Fruit fly (Drosophila melanogaster) whole organism, embryonic: ENCODE results near the gene Wwox.

Experiments
- Atf6 ChIP-seq: fragments of 200-800 bp; sonication (Bioruptor generic); IDR thresholded peaks from 2 replicates; pipeline ENCODE4 v1.3.6; 2022; ENCODE audit warnings: missing biosample characterization, missing genetic modification characterization
- Blimp-1 ChIP-seq: fragments of 200-800 bp; sonication (Bioruptor generic); optimal IDR thresholded peaks from 3 replicates; lab custom pipeline; 2018; ENCODE audit warnings: missing biosample characterization, missing genetic modification characterization, mild to moderate bottlenecking, moderate library complexity, missing genetic modification reagents
- CG11085 ChIP-seq: fragments of 200-800 bp; sonication (Bioruptor generic); IDR thresholded peaks from 2 replicates; pipeline ENCODE4 v1.3.6; 2022; ENCODE audit warnings: missing biosample characterization, missing genetic modification characterization
- CG12659 ChIP-seq: fragments of 200-800 bp; sonication (Bioruptor generic); optimal IDR thresholded peaks from 3 replicates; lab custom pipeline; 2017; ENCODE audit warnings: mild to moderate bottlenecking, missing biosample characterization, missing genetic modification reagents, missing genetic modification characterization
- CG12744 ChIP-seq: fragments of 200-800 bp; sonication (Bioruptor generic); optimal IDR thresholded peaks from 2 replicates; lab custom pipeline; 2016; ENCODE audit warnings: missing biosample characterization, missing genetic modification characterization
- CG13123 ChIP-seq: fragments of 200-800 bp; sonication (Bioruptor generic); optimal IDR thresholded peaks from 2 replicates; lab custom pipeline; 2016; ENCODE audit warnings: missing biosample characterization, missing genetic modification characterization
- CG16779 ChIP-seq: fragments of 200-800 bp; sonication (Bioruptor generic); IDR thresholded peaks from 2 replicates; pipeline ENCODE4 v1.3.6; 2022; ENCODE audit warnings: missing biosample characterization, missing genetic modification characterization
- CG16863 ChIP-seq: fragments of 200-800 bp; sonication (Bioruptor generic); optimal IDR thresholded peaks from 3 replicates; lab custom pipeline; 2016; ENCODE audit warnings: missing biosample characterization, missing genetic modification characterization
- CG17568 ChIP-seq: fragments of 200-800 bp; sonication (Bioruptor generic); optimal IDR thresholded peaks from 2 replicates; lab custom pipeline; 2018; ENCODE audit warnings: missing biosample characterization, mild to moderate bottlenecking, missing genetic modification characterization, moderate library complexity
- CG2889 ChIP-seq: fragments of 200-800 bp; sonication (Bioruptor generic); IDR thresholded peaks from 3 replicates; pipeline ENCODE4 v1.3.6; 2022; ENCODE audit warnings: missing biosample characterization, missing genetic modification characterization
- CG32767 ChIP-seq: fragments of 200-800 bp; sonication (Bioruptor generic); IDR thresholded peaks from 2 replicates; pipeline ENCODE4 v1.3.6; 2022; ENCODE audit warnings: missing biosample characterization, missing genetic modification characterization
- CG3407 ChIP-seq: fragments of 200-800 bp; sonication (Bioruptor generic); optimal IDR thresholded peaks from 2 replicates; lab custom pipeline; 2018; ENCODE audit warnings: missing biosample characterization, mild to moderate bottlenecking, missing genetic modification characterization
- CG8924 ChIP-seq: fragments of 200-800 bp; optimal IDR thresholded peaks from 3 replicates; lab custom pipeline; 2019; ENCODE audit warnings: missing biosample characterization, mild to moderate bottlenecking, missing genetic modification characterization, moderate library complexity
- CG9437 ChIP-seq: fragments of 200-800 bp; sonication (Bioruptor generic); optimal IDR thresholded peaks from 2 replicates; lab custom pipeline; 2018; ENCODE audit warnings: missing biosample characterization, mild to moderate bottlenecking, missing genetic modification characterization
- CG9609 ChIP-seq: fragments of 200-800 bp; sonication (Bioruptor generic); optimal IDR thresholded peaks from 3 replicates; lab custom pipeline; 2016; ENCODE audit warnings: missing biosample characterization, missing genetic modification characterization
- D19A ChIP-seq: fragments of 200-800 bp; optimal IDR thresholded peaks from 3 replicates; lab custom pipeline; 2019; ENCODE audit warnings: missing biosample characterization, mild to moderate bottlenecking, missing genetic modification characterization, moderate library complexity
- Deaf1 ChIP-seq: fragments of 200-800 bp; optimal IDR thresholded peaks from 3 replicates; lab custom pipeline; 2019; ENCODE audit warnings: missing biosample characterization, mild to moderate bottlenecking, missing genetic modification characterization, moderate library complexity
- Dip3 ChIP-seq: fragments of 200-800 bp; sonication (Bioruptor generic); optimal IDR thresholded peaks from 3 replicates; lab custom pipeline; 2016; ENCODE audit warnings: missing biosample characterization, missing genetic modification characterization
- Fer1 ChIP-seq: fragments of 200-800 bp; sonication (Bioruptor generic); optimal IDR thresholded peaks from 2 replicates; lab custom pipeline; 2017; ENCODE audit warnings: missing biosample characterization, mild to moderate bottlenecking, missing genetic modification characterization
- HLH3B ChIP-seq: fragments of 200-800 bp; sonication (Bioruptor generic); IDR thresholded peaks from 2 replicates; pipeline ENCODE4 v1.3.6; 2022; ENCODE audit warnings: missing biosample characterization, missing genetic modification characterization
- HmgD ChIP-seq: fragments of 200-800 bp; sonication (Bioruptor generic); optimal IDR thresholded peaks from 3 replicates; lab custom pipeline; 2016; ENCODE audit warnings: missing biosample characterization, missing genetic modification characterization
- Kr ChIP-seq: fragments of 200-800 bp; sonication (Bioruptor generic); optimal IDR thresholded peaks from 2 replicates; lab custom pipeline; 2017; ENCODE audit warnings: missing biosample characterization, mild to moderate bottlenecking, missing genetic modification characterization
- Lim3 ChIP-seq: fragments of 200-800 bp; sonication (Bioruptor generic); IDR thresholded peaks from 2 replicates; pipeline ENCODE4 v1.3.6; 2022; ENCODE audit warnings: missing biosample characterization, missing genetic modification characterization
- Lpt ChIP-seq: fragments of >200 bp; optimal IDR thresholded peaks from 2 replicates; lab custom pipeline; 2018; ENCODE audit warnings: missing biosample characterization, missing genetic modification characterization
- Mad ChIP-seq: fragments of 200-800 bp; sonication (Bioruptor generic); optimal IDR thresholded peaks from 2 replicates; lab custom pipeline; 2016; ENCODE audit warnings: missing biosample characterization, missing genetic modification characterization
- Nf-YA ChIP-seq: fragments of 200-800 bp; sonication (Bioruptor generic); IDR thresholded peaks from 2 replicates; pipeline ENCODE4 v1.3.6; 2022; ENCODE audit warnings: missing biosample characterization, missing genetic modification characterization
- Optix ChIP-seq: fragments of 200-800 bp; sonication (Bioruptor generic); IDR thresholded peaks from 3 replicates; pipeline ENCODE4 v1.3.6; 2022; ENCODE audit warnings: missing biosample characterization, missing genetic modification characterization
- PHDP ChIP-seq: fragments of 200-800 bp; sonication (Bioruptor generic); optimal IDR thresholded peaks from 3 replicates; lab custom pipeline; 2018; ENCODE audit warnings: missing biosample characterization, mild to moderate bottlenecking, missing genetic modification characterization, moderate library complexity
- Sry-β ChIP-seq: fragments of 200-800 bp; sonication (Bioruptor generic); optimal IDR thresholded peaks from 2 replicates; lab custom pipeline; 2018; ENCODE audit warnings: missing biosample characterization, mild to moderate bottlenecking, missing genetic modification characterization, moderate library complexity
- bcd ChIP-seq: fragments of 200-800 bp; sonication (Bioruptor generic); optimal IDR thresholded peaks from 2 replicates; lab custom pipeline; 2017; ENCODE audit warnings: missing biosample characterization, mild to moderate bottlenecking, missing genetic modification characterization
- bigmax ChIP-seq: fragments of 200-800 bp; sonication (Bioruptor generic); optimal IDR thresholded peaks from 2 replicates; lab custom pipeline; 2018; ENCODE audit warnings: missing biosample characterization, mild to moderate bottlenecking, missing genetic modification characterization
- chm ChIP-seq: fragments of 200-800 bp; sonication (Bioruptor generic); IDR thresholded peaks from 2 replicates; pipeline ENCODE4 v1.3.6; 2022; ENCODE audit warnings: missing biosample characterization, missing genetic modification characterization
- dmrt99B ChIP-seq: fragments of 200-800 bp; sonication (Bioruptor generic); optimal IDR thresholded peaks from 2 replicates; lab custom pipeline; 2018; ENCODE audit warnings: missing biosample characterization, mild to moderate bottlenecking, missing genetic modification characterization, moderate library complexity
- exex ChIP-seq: fragments of 200-800 bp; sonication (Bioruptor generic); optimal IDR thresholded peaks from 4 replicates; lab custom pipeline; 2018; ENCODE audit warnings: missing biosample characterization, mild to moderate bottlenecking, missing genetic modification characterization, moderate library complexity
- fru ChIP-seq: fragments of >200 bp; optimal IDR thresholded peaks from 2 replicates; lab custom pipeline; 2017
- gcm ChIP-seq: fragments of 200-800 bp; sonication (Bioruptor generic); optimal IDR thresholded peaks from 2 replicates; lab custom pipeline; 2019; ENCODE audit warnings: missing biosample characterization, mild to moderate bottlenecking, missing genetic modification characterization, moderate library complexity
- h ChIP-seq: fragments of >200 bp; optimal IDR thresholded peaks from 2 replicates; lab custom pipeline; 2017
- hb ChIP-seq: fragments of 200-800 bp; sonication (Bioruptor generic); IDR thresholded peaks from 3 replicates; pipeline ENCODE4 v1.3.6; 2022; ENCODE audit warnings: missing biosample characterization, missing genetic modification characterization; ENCODE audit not compliant: partially characterized antibody
- jing ChIP-seq: fragments of 200-800 bp; sonication (Bioruptor generic); optimal IDR thresholded peaks from 2 replicates; lab custom pipeline; 2018; ENCODE audit warnings: missing biosample characterization, mild to moderate bottlenecking, missing genetic modification characterization
- lmd ChIP-seq: fragments of 200-800 bp; sonication (Bioruptor generic); IDR thresholded peaks from 2 replicates; pipeline ENCODE4 v1.3.6; 2022; ENCODE audit warnings: missing biosample characterization, missing genetic modification characterization
- nom ChIP-seq: fragments of 200-800 bp; sonication (Bioruptor generic); optimal IDR thresholded peaks from 2 replicates; lab custom pipeline; 2017; ENCODE audit warnings: missing biosample characterization, missing genetic modification characterization, mild to moderate bottlenecking, moderate library complexity, missing genetic modification reagents
- odd ChIP-seq: fragments of 200-800 bp; sonication (Bioruptor generic); optimal IDR thresholded peaks from 2 replicates; lab custom pipeline; 2017; ENCODE audit warnings: missing biosample characterization, mild to moderate bottlenecking, missing genetic modification characterization
- pita ChIP-seq: fragments of 200-800 bp; sonication (Bioruptor generic); optimal IDR thresholded peaks from 2 replicates; lab custom pipeline; 2017; ENCODE audit warnings: missing biosample characterization, mild to moderate bottlenecking, missing genetic modification characterization
- pnt ChIP-seq: fragments of 200-800 bp; sonication (Bioruptor generic); optimal IDR thresholded peaks from 3 replicates; lab custom pipeline; 2016; ENCODE audit warnings: missing biosample characterization, missing genetic modification characterization
- rib ChIP-seq: fragments of 200-800 bp; sonication (Bioruptor generic); IDR thresholded peaks from 2 replicates; pipeline ENCODE4 v1.3.6; 2022; ENCODE audit warnings: missing biosample characterization, missing genetic modification characterization
- sr ChIP-seq: fragments of 200-800 bp; sonication (Bioruptor generic); IDR thresholded peaks from 3 replicates; pipeline ENCODE4 v1.3.6; 2022; ENCODE audit warnings: missing biosample characterization, missing genetic modification characterization
- twi ChIP-seq: fragments of 200-800 bp; optimal IDR thresholded peaks from 2 replicates; lab custom pipeline; 2019; ENCODE audit warnings: missing biosample characterization, mild to moderate bottlenecking, missing genetic modification characterization, moderate library complexity
- usp ChIP-seq: fragments of >200 bp; optimal IDR thresholded peaks from 2 replicates; lab custom pipeline; 2017; ENCODE audit warnings: missing biosample characterization, missing genetic modification characterization
- vfl ChIP-seq: fragments of 200-800 bp; sonication (Bioruptor generic); optimal IDR thresholded peaks from 2 replicates; lab custom pipeline; 2016; ENCODE audit warnings: missing biosample characterization, missing genetic modification characterization
- yki ChIP-seq: fragments of >200 bp; optimal IDR thresholded peaks from 3 replicates; lab custom pipeline; 2018
- zen2 ChIP-seq: fragments of 200-800 bp; sonication (Bioruptor generic); IDR thresholded peaks from 3 replicates; pipeline ENCODE4 v1.3.6; 2022; ENCODE audit warnings: missing biosample characterization, missing genetic modification characterization; ENCODE audit not compliant: partially characterized antibody
- zf30C ChIP-seq: fragments of 200-800 bp; sonication (Bioruptor generic); optimal IDR thresholded peaks from 3 replicates; lab custom pipeline; 2018; ENCODE audit warnings: missing biosample characterization, mild to moderate bottlenecking, missing genetic modification characterization
- zfh2 ChIP-seq: fragments of 200-800 bp; sonication (Bioruptor generic); optimal IDR thresholded peaks from 2 replicates; lab custom pipeline; 2016; ENCODE audit warnings: missing biosample characterization, missing genetic modification characterization

The Wwox gene

dm6 chr2L:8000578-8001040 lies 3.5 kb downstream of the Wwox start (continued):
- TF ChIP-seq Kr (GFP tag; lab: Kevin White, UChicago) (no peak), Sry-β (GFP tag; lab: Kevin White, UChicago) (no peak), Nf-YA (GFP tag; lab: Robert Waterston, UW) (no peak), yki (lab: Kevin White, UChicago) (no peak), Optix (GFP tag; lab: Robert Waterston, UW) (no peak), zfh2 (GFP tag; lab: Kevin White, UChicago) (peak; percentile 75), sr (GFP tag; lab: Robert Waterston, UW) (no peak), twi (tag; lab: Kevin White, UChicago) (no peak), chm (GFP tag; lab: Robert Waterston, UW) (no peak), CG12744 (GFP tag; lab: Kevin White, UChicago) (no peak), zf30C (GFP tag; lab: Kevin White, UChicago) (no peak), gcm (GFP tag; lab: Kevin White, UChicago) (no peak), pnt (GFP tag; lab: Kevin White, UChicago) (no peak), CG8924 (tag; lab: Kevin White, UChicago) (no peak), dmrt99B (tag; lab: Kevin White, UChicago) (no peak), CG17568 (GFP tag; lab: Kevin White, UChicago) (no peak), zen2 (GFP tag; lab: Robert Waterston, UW) (no peak), CG2889 (no peak), Fer1 (GFP tag; lab: Kevin White, UChicago) (peak; percentile 25), fru (no peak), Dip3 (peak; percentile 42), HLH3B (GFP tag; lab: Robert Waterston, UW) (no peak), Atf6 (GFP tag; lab: Robert Waterston, UW) (peak; percentile 51; the same call in 1 of the 2 replicates), lmd (peak; percentile 36; the same call in 1 of the 2 replicates), CG13123 (no peak), CG9609 (GFP tag; lab: Kevin White, UChicago) (no peak), PHDP (tag; lab: Kevin White, UChicago) (no peak), Blimp-1 (no peak), CG9437 (GFP tag; lab: Kevin White, UChicago) (no peak), bigmax (GFP tag; lab: Kevin White, UChicago) (no peak), Lim3 (no peak), bcd (GFP tag; lab: Kevin White, UChicago) (peak; percentile 17), pita (GFP tag; lab: Kevin White, UChicago) (no peak), CG32767 (GFP tag; lab: Robert Waterston, UW) (no peak), exex (tag; lab: Kevin White, UChicago) (no peak), Lpt (GFP tag; lab: Kevin White, UChicago) (no peak), D19A (tag; lab: Kevin White, UChicago) (no peak), rib (GFP tag; lab: Robert Waterston, UW) (no peak), vfl (GFP tag; lab: Kevin White, UChicago) (peak; percentile 7), odd (GFP tag; lab: Kevin White, UChicago) (no peak), CG3407 (GFP tag; lab: Kevin White, UChicago) (no peak), Deaf1 (tag; lab: Kevin White, UChicago) (peak; percentile 4), Mad (GFP tag; lab: Kevin White, UChicago) (no peak), h (no peak), hb (no peak), CG11085 (GFP tag; lab: Robert Waterston, UW) (no peak), nom (GFP tag; lab: Kevin White, UChicago) (peak; percentile 98), CG12659 (peak; percentile 25), HmgD (GFP tag; lab: Kevin White, UChicago) (no peak), CG16779 (no peak), jing (no peak), usp (GFP tag; lab: Kevin White, UChicago) (no peak), CG16863 (no peak)
